Worm (Caenorhabditis elegans) whole organism, midembryonic: ENCODE results near the gene Y55F3AM.11.

ENCODE experiments used
- flt-1 ChIP-seq: fragments of 200-800 bp; sonication (Bioruptor generic); IDR thresholded peaks from 2 replicates; pipeline ENCODE4 v1.3.6; 2022; ENCODE audit warnings: missing genetic modification characterization, missing compliant biosample characterization
- med-1 ChIP-seq: sonication (generic microtip); optimal IDR thresholded peaks from 2 replicates; lab custom pipeline; 2017; ENCODE audit warnings: missing genetic modification characterization, mild to moderate bottlenecking, missing compliant biosample characterization, antibody characterized with exemption, missing genetic modification reagents; ENCODE audit not compliant: insufficient read depth
- ref-1 ChIP-seq: fragments of 200-800 bp; sonication (Bioruptor generic); conservative IDR thresholded peaks from 2 replicates; pipeline ENCODE4 v1.3.6; 2022; ENCODE audit warnings: missing genetic modification reagents, missing genetic modification characterization, missing compliant biosample characterization
- tab-1 ChIP-seq: fragments of 200-800 bp; sonication (Bioruptor generic); IDR thresholded peaks from 2 replicates; pipeline ENCODE4 v1.3.6; 2022; ENCODE audit warnings: missing genetic modification characterization, missing compliant biosample characterization
- ztf-29 ChIP-seq: fragments of 200-800 bp; sonication (Bioruptor generic); IDR thresholded peaks from 2 replicates; pipeline ENCODE4 v1.3.6; 2022; ENCODE audit warnings: missing genetic modification reagents, missing genetic modification characterization, missing compliant biosample characterization

ce11 chrIV:1054736-1055135, 10.5 kb upstream of the Y55F3AM.11 start, which contains the start of gene dcap-1:
- TF ChIP-seq ztf-29 (GFP tag; lab: Robert Waterston, UW) (no peak), med-1 (GFP tag; lab: Kevin White, UChicago) (no peak), flt-1 (no peak), ref-1 (GFP tag; lab: Robert Waterston, UW) (no peak), tab-1 (no peak)
